Worm (Caenorhabditis elegans): ENCODE data around the gene sre-29.
A peak's percentile ranks its signal among the peaks of the same experiment; 100 is the strongest.

sre-29 gene

DNA sequence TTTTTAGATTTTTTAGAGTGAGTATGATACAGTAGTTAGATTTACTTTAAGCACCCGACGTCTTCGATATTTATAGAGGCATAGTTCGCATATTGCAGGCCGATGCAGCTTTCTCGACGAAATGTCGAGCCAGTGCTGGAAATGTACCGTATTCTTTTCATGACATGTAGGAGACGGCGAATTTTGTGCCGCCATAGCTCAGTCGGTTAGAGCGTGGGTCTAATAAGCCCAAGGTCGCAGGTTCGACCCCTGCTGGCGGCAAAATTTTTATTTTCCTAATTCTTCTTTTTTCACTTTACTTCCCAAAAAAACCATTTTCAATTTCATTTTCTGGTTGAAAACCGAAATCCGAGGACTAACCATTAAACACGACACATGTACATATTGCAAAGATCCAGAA lies 39.4 kb downstream of the sre-29 start:
- no peak for TF ChIP-seq sem-2 (GFP tag; optimal IDR thresholded peaks at IDR 0.05)
- TF ChIP-seq ceh-83 (GFP tag; optimal IDR thresholded peaks at IDR 0.05), result peak; percentile 52

ce11 chrII:12353816-12354215 lies 47.9 kb downstream of the sre-29 start:
- TF ChIP-seq unc-62 (GFP tag; optimal IDR thresholded peaks at IDR 0.05), result peak; percentile 89
- peak; percentile 97 for TF ChIP-seq hlh-1 (tag; optimal IDR thresholded peaks at IDR 0.05)
- no peak for TF ChIP-seq tbx-8 (GFP tag; optimal IDR thresholded peaks at IDR 0.05)

- TF ChIP-seq nhr-28 (tag; optimal IDR thresholded peaks at IDR 0.05), result no peak
- TF ChIP-seq zip-8 (tag; optimal IDR thresholded peaks at IDR 0.05), result no peak
- no peak for TF ChIP-seq ceh-43 (GFP tag; optimal IDR thresholded peaks at IDR 0.05)
- no peak for TF ChIP-seq mls-2 (tag; optimal IDR thresholded peaks at IDR 0.05)
- TF ChIP-seq M03D4.4 (tag; optimal IDR thresholded peaks at IDR 0.05), result no peak
- no peak for TF ChIP-seq unc-39 (tag; optimal IDR thresholded peaks at IDR 0.05)
- TF ChIP-seq mab-5 (tag; optimal IDR thresholded peaks at IDR 0.05), result no peak
- TF ChIP-seq bed-3 (GFP tag; optimal IDR thresholded peaks at IDR 0.05), result no peak
- TF ChIP-seq ces-1 (GFP tag; optimal IDR thresholded peaks at IDR 0.05), result no peak
- TF ChIP-seq elt-1 (tag; optimal IDR thresholded peaks at IDR 0.05; ENCODE audit: borderline replicate concordance, insufficient read depth), result no peak
- no peak for TF ChIP-seq sem-2 (GFP tag; optimal IDR thresholded peaks at IDR 0.05)
- no peak for TF ChIP-seq blmp-1 (tag; optimal IDR thresholded peaks at IDR 0.05)
- TF ChIP-seq snpc-4 (tag; optimal IDR thresholded peaks at IDR 0.05), result no peak
- TF ChIP-seq nhr-237 (tag; optimal IDR thresholded peaks at IDR 0.05), result no peak
- no peak for TF ChIP-seq lsy-2 (tag; optimal IDR thresholded peaks at IDR 0.05)
- no peak for TF ChIP-seq tbx-8 (GFP tag; optimal IDR thresholded peaks at IDR 0.05)
- TF ChIP-seq flh-1 (GFP tag; optimal IDR thresholded peaks at IDR 0.05), result no peak
Measured at ce11 chrII:12353104-12353503, 48.6 kb downstream of the sre-29 start.

DNA sequence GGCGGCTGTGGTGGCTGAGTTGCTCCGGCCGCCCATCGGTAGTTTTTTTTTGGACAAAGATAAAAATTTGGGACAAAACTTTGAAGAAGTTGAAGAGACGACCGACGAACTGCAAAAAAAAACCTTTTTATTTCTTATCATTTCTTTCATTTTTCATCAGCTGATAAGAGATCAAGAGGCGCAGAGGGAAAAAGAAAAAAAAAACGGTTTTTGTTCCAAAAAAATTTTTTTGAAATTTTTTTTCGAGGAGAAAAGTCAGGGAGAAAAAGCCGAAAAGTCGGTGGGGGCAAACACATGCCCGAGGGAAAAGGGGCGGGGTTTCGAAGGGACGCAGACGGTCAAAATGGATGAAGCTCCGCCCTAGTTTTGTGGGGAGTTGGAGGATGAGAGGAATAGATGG lies 49.6 kb downstream of the sre-29 start, which contains the start of gene ras-1:
TSS of gene ras-1 (minus strand) at position 129 of the 400 bp plus-strand sequence.
- no peak for TF ChIP-seq unc-62 (GFP tag; optimal IDR thresholded peaks at IDR 0.05)
- TF ChIP-seq M03D4.4 (tag; optimal IDR thresholded peaks at IDR 0.05), result no peak
- TF ChIP-seq nhr-237 (tag; optimal IDR thresholded peaks at IDR 0.05), result no peak
- no peak for TF ChIP-seq sem-2 (GFP tag; optimal IDR thresholded peaks at IDR 0.05)
- TF ChIP-seq ceh-39 (tag; optimal IDR thresholded peaks at IDR 0.05), result no peak
- no peak for TF ChIP-seq blmp-1 (tag; optimal IDR thresholded peaks at IDR 0.05)
- TF ChIP-seq mep-1 (tag; optimal IDR thresholded peaks at IDR 0.05), result no peak
- TF ChIP-seq cnd-1 (tag; optimal IDR thresholded peaks at IDR 0.05), result no peak
- no peak for TF ChIP-seq lsy-2 (tag; optimal IDR thresholded peaks at IDR 0.05)
- no peak for TF ChIP-seq bed-3 (GFP tag; optimal IDR thresholded peaks at IDR 0.05)
- no peak for TF ChIP-seq mls-2 (tag; optimal IDR thresholded peaks at IDR 0.05)
- TF ChIP-seq lin-13 (tag; optimal IDR thresholded peaks at IDR 0.05), result no peak
- TF ChIP-seq nhr-76 (tag; optimal IDR thresholded peaks at IDR 0.05), result no peak
- no peak for TF ChIP-seq ceh-43 (GFP tag; optimal IDR thresholded peaks at IDR 0.05)
- no peak for TF ChIP-seq lin-32 (GFP tag; optimal IDR thresholded peaks at IDR 0.05)
- no peak for TF ChIP-seq ham-2 (GFP tag; optimal IDR thresholded peaks at IDR 0.05)
- TF ChIP-seq nhr-2 (tag; optimal IDR thresholded peaks at IDR 0.05), result no peak
- TF ChIP-seq snpc-4 (tag; optimal IDR thresholded peaks at IDR 0.05), result no peak
- no peak for TF ChIP-seq pha-4 (tag; optimal IDR thresholded peaks at IDR 0.05)

DNA sequence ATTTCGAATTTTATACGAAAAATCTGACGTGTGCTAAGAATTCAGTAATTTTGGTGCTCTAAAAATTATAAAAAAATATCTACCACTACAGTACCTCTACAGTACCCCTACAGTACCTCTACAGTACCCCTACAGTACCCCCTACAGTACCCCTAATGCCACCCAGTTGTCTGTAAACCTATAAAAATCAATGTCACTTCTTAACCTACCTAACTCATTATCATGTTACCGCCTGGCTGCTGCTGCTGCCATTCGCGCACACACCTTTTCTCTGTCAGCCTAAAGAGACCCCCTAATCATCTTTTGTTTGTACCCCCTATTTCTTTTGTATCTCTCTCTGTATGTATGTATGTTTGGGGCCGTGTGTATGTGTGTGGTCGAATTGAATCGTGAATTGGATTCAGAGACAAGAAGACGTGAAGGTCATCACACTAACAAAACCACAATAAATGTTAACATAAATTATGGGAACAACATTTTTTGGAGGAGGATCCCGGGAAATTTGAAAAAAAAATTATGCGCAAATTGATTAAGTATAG lies 50.9 kb downstream of the sre-29 start:
- TF ChIP-seq mls-2 (tag; optimal IDR thresholded peaks at IDR 0.05), result no peak
- peak; percentile 41 for TF ChIP-seq lsy-2 (tag; optimal IDR thresholded peaks at IDR 0.05)

- TF ChIP-seq ham-2 (GFP tag; optimal IDR thresholded peaks at IDR 0.05) (no peak), hlh-1 (tag; optimal IDR thresholded peaks at IDR 0.05) (no peak), tbx-8 (GFP tag; optimal IDR thresholded peaks at IDR 0.05) (no peak), ceh-83 (GFP tag; optimal IDR thresholded peaks at IDR 0.05) (no peak), flh-1 (GFP tag; optimal IDR thresholded peaks at IDR 0.05) (no peak), zip-8 (tag; optimal IDR thresholded peaks at IDR 0.05) (no peak), nhr-28 (tag; optimal IDR thresholded peaks at IDR 0.05) (no peak), drap-1 (GFP tag; optimal IDR thresholded peaks at IDR 0.05) (no peak), lsy-2 (tag; optimal IDR thresholded peaks at IDR 0.05) (no peak), ceh-43 (GFP tag; optimal IDR thresholded peaks at IDR 0.05) (no peak), ztf-11 (tag; optimal IDR thresholded peaks at IDR 0.05) (no peak)
Measured at ce11 chrII:12349866-12350265, 51.8 kb downstream of the sre-29 start.
